Fruit fly (Drosophila melanogaster): Measurements from ENCODE around the gene baz.
A peak's percentile ranks its signal among the peaks of the same experiment; 100 is the strongest.

Gene baz

dm6 chrX:17178484-17178921 lies 18.7 kb downstream of the baz start (continued):
- TF ChIP-seq CG9797 (GFP tag; optimal IDR thresholded peaks at IDR 0.05), result peak; percentile 52
- no peak for TF ChIP-seq tio (GFP tag; optimal IDR thresholded peaks at IDR 0.05)
- peak; percentile 74; the same call in 2 of the 3 replicates for TF ChIP-seq ken (GFP tag; IDR thresholded peaks at IDR 0.05)
- no peak for TF ChIP-seq CG14014 (GFP tag; IDR thresholded peaks at IDR 0.05)
- TF ChIP-seq sna (GFP tag; IDR thresholded peaks at IDR 0.05; ENCODE audit: partially characterized antibody), result no peak
- TF ChIP-seq trem (tag; optimal IDR thresholded peaks at IDR 0.05), result peak; percentile 96
- peak; percentile 97 for TF ChIP-seq slou (GFP tag; optimal IDR thresholded peaks at IDR 0.05)
- no peak for TF ChIP-seq CG2120 (GFP tag; optimal IDR thresholded peaks at IDR 0.05)
- TF ChIP-seq Hr3 (GFP tag; optimal IDR thresholded peaks at IDR 0.05), result peak; percentile 97
- no peak for TF ChIP-seq CG7963 (GFP tag; IDR thresholded peaks at IDR 0.05; ENCODE audit: partially characterized antibody)
- peak; percentile 70 for TF ChIP-seq bigmax (GFP tag; optimal IDR thresholded peaks at IDR 0.05)
- peak; percentile 98 for TF ChIP-seq CG14667 (GFP tag; IDR thresholded peaks at IDR 0.05)
- peak; percentile 93 for TF ChIP-seq scrt (GFP tag; optimal IDR thresholded peaks at IDR 0.05)
- TF ChIP-seq CG18476 (GFP tag; optimal IDR thresholded peaks at IDR 0.05), result peak; percentile 97
- TF ChIP-seq corto (GFP tag; optimal IDR thresholded peaks at IDR 0.05), result peak; percentile 98
- TF ChIP-seq danr (GFP tag; IDR thresholded peaks at IDR 0.05), result peak; percentile 98
- TF ChIP-seq NfI (GFP tag; optimal IDR thresholded peaks at IDR 0.05), result no peak
- peak; percentile 93 for TF ChIP-seq CG11696 (GFP tag; IDR thresholded peaks at IDR 0.05)
- TF ChIP-seq E2f1 (GFP tag; IDR thresholded peaks at IDR 0.05), result peak; percentile 99
- TF ChIP-seq CG2129 (GFP tag; IDR thresholded peaks at IDR 0.05; ENCODE audit: partially characterized antibody), result no peak
- TF ChIP-seq CG11723 (GFP tag; optimal IDR thresholded peaks at IDR 0.05), result no peak
- no peak for TF ChIP-seq Lim3 (GFP tag; IDR thresholded peaks at IDR 0.05)
- no peak for TF ChIP-seq crp (GFP tag; optimal IDR thresholded peaks at IDR 0.05)
- TF ChIP-seq sc (optimal IDR thresholded peaks at IDR 0.05), result no peak
- TF ChIP-seq sc (GFP tag; optimal IDR thresholded peaks at IDR 0.05), result no peak
- TF ChIP-seq nom (GFP tag; optimal IDR thresholded peaks at IDR 0.05), result peak; percentile 94
- TF ChIP-seq CG1024 (GFP tag; IDR thresholded peaks at IDR 0.05), result peak; percentile 96
- TF ChIP-seq schlank (tag; optimal IDR thresholded peaks at IDR 0.05), result peak; percentile 86
- peak; percentile 98 for TF ChIP-seq peb (GFP tag; IDR thresholded peaks at IDR 0.05)
- TF ChIP-seq Scr (GFP tag; IDR thresholded peaks at IDR 0.05; ENCODE audit: partially characterized antibody), result no peak
- TF ChIP-seq lab (GFP tag; optimal IDR thresholded peaks at IDR 0.05), result peak; percentile 98
- peak; percentile 99 for TF ChIP-seq sim (GFP tag; IDR thresholded peaks at IDR 0.05)
- peak; percentile 81 for TF ChIP-seq emc (GFP tag; optimal IDR thresholded peaks at IDR 0.05)
- peak; percentile 99 for TF ChIP-seq ttk (GFP tag; IDR thresholded peaks at IDR 0.05)
- peak; percentile 98 for TF ChIP-seq B-H1 (GFP tag; IDR thresholded peaks at IDR 0.05)
- no peak for TF ChIP-seq vnd (GFP tag; IDR thresholded peaks at IDR 0.05; ENCODE audit: partially characterized antibody)
- TF ChIP-seq ci (GFP tag; IDR thresholded peaks at IDR 0.05), result peak; percentile 88
- TF ChIP-seq gce (GFP tag; IDR thresholded peaks at IDR 0.05), result peak; percentile 99
- TF ChIP-seq gcm2 (GFP tag; optimal IDR thresholded peaks at IDR 0.05), result no peak
- TF ChIP-seq row (GFP tag; IDR thresholded peaks at IDR 0.05), result no peak
- TF ChIP-seq hbn (GFP tag; IDR thresholded peaks at IDR 0.05; ENCODE audit: partially characterized antibody), result no peak
- TF ChIP-seq CG17359 (tag; optimal IDR thresholded peaks at IDR 0.05), result peak; percentile 98
- peak; percentile 94 for TF ChIP-seq Taf1 (GFP tag; IDR thresholded peaks at IDR 0.05)
- peak; percentile 98 for TF ChIP-seq CG32532 (GFP tag; IDR thresholded peaks at IDR 0.05)
- TF ChIP-seq Lhr (GFP tag; optimal IDR thresholded peaks at IDR 0.05), result no peak
- peak; percentile 78 for TF ChIP-seq Dip2 (GFP tag; IDR thresholded peaks at IDR 0.05)
- TF ChIP-seq CG11560 (tag; IDR thresholded peaks at IDR 0.05), result peak; percentile 91
- peak; percentile 49 for TF ChIP-seq CG14965 (GFP tag; optimal IDR thresholded peaks at IDR 0.05; ENCODE audit: borderline replicate concordance)
- TF ChIP-seq CG18619 (GFP tag; optimal IDR thresholded peaks at IDR 0.05), result no peak
- peak; percentile 83 for TF ChIP-seq D19B (GFP tag; optimal IDR thresholded peaks at IDR 0.05)
- TF ChIP-seq zen2 (GFP tag; IDR thresholded peaks at IDR 0.05; ENCODE audit: partially characterized antibody), result no peak

All from whole organism, embryonic.